Worm (Caenorhabditis elegans): Measurements from ENCODE around the gene nhr-257.

nhr-257 gene

ce11 chrII:3806964-3807363 lies 45.8 kb upstream of the nhr-257 start, which contains the start of gene F54D10.4:
Gene F54D10.4 (minus strand): TSS chrII:3807064.
- TF ChIP-seq eyg-1 (tag; optimal IDR thresholded peaks at IDR 0.05) (no peak), ama-1 (optimal IDR thresholded peaks at IDR 0.05) (no peak), ets-4 (tag; optimal IDR thresholded peaks at IDR 0.05) (no peak), pha-4 (tag; optimal IDR thresholded peaks at IDR 0.05) (no peak), nfya-1 (tag; optimal IDR thresholded peaks at IDR 0.05) (no peak), ceh-22 (tag; optimal IDR thresholded peaks at IDR 0.05) (no peak), hlh-6 (tag; optimal IDR thresholded peaks at IDR 0.05) (no peak), zip-5 (tag; optimal IDR thresholded peaks at IDR 0.05) (no peak), lin-11 (tag; optimal IDR thresholded peaks at IDR 0.05) (no peak), K02D7.2 (tag; optimal IDR thresholded peaks at IDR 0.05) (no peak)

- no peak for TF ChIP-seq syd-9 (tag; optimal IDR thresholded peaks at IDR 0.05)
- peak; percentile 53 for TF ChIP-seq ceh-31 (tag; optimal IDR thresholded peaks at IDR 0.05)
- TF ChIP-seq lin-11 (tag; optimal IDR thresholded peaks at IDR 0.05) = no peak
- TF ChIP-seq ceh-19 (GFP tag; optimal IDR thresholded peaks at IDR 0.05) = no peak
- no peak for TF ChIP-seq C08G9.2 (tag; optimal IDR thresholded peaks at IDR 0.05)
- TF ChIP-seq unc-86 (tag; optimal IDR thresholded peaks at IDR 0.05) = peak; percentile 45
- peak; percentile 78 for TF ChIP-seq elt-2 (tag; optimal IDR thresholded peaks at IDR 0.05)
- TF ChIP-seq sox-4 (tag; optimal IDR thresholded peaks at IDR 0.05) = peak; percentile 4
- no peak for TF ChIP-seq T23F11.4 (GFP tag; optimal IDR thresholded peaks at IDR 0.05)
- no peak for TF ChIP-seq ceh-24 (tag; optimal IDR thresholded peaks at IDR 0.05)
- peak; percentile 70 for TF ChIP-seq nfya-1 (tag; optimal IDR thresholded peaks at IDR 0.05)
- TF ChIP-seq hlh-13 (GFP tag; optimal IDR thresholded peaks at IDR 0.05) = no peak
- TF ChIP-seq tbx-2 (tag; optimal IDR thresholded peaks at IDR 0.05) = peak; percentile 74
- peak; percentile 6 for TF ChIP-seq unc-42 (tag; optimal IDR thresholded peaks at IDR 0.05)
- peak; percentile 45 for TF ChIP-seq K02D7.2 (tag; optimal IDR thresholded peaks at IDR 0.05)
- no peak for TF ChIP-seq pqm-1 (tag; optimal IDR thresholded peaks at IDR 0.05)
- TF ChIP-seq sdc-2 (tag; optimal IDR thresholded peaks at IDR 0.05) = no peak
- TF ChIP-seq F13H6.1 (tag; optimal IDR thresholded peaks at IDR 0.05) = no peak
- TF ChIP-seq lim-6 (tag; optimal IDR thresholded peaks at IDR 0.05) = no peak
- TF ChIP-seq ceh-34 (tag; optimal IDR thresholded peaks at IDR 0.05) = no peak
- TF ChIP-seq K09A11.1 (tag; optimal IDR thresholded peaks at IDR 0.05; ENCODE audit: insufficient read depth) = peak; percentile 32
- TF ChIP-seq pax-1 (tag; optimal IDR thresholded peaks at IDR 0.05) = peak; percentile 30
- TF ChIP-seq ttx-3 (tag; optimal IDR thresholded peaks at IDR 0.05) = peak; percentile 36
- TF ChIP-seq zip-5 (tag; optimal IDR thresholded peaks at IDR 0.05) = no peak
- TF ChIP-seq ama-1 (optimal IDR thresholded peaks at IDR 0.05) = no peak
- no peak for TF ChIP-seq ceh-9 (tag; optimal IDR thresholded peaks at IDR 0.05)
- TF ChIP-seq odd-2 (tag; optimal IDR thresholded peaks at IDR 0.05) = no peak
- TF ChIP-seq hlh-30 (tag; optimal IDR thresholded peaks at IDR 0.05; ENCODE audit: insufficient read depth) = no peak
- TF ChIP-seq ceh-18 (tag; optimal IDR thresholded peaks at IDR 0.05) = peak; percentile 32
These were observed 44.6 kb upstream of the nhr-257 start, which contains the start of gene F54D10.5 for ce11 chrII:3808104-3808503. Gene F54D10.5 (minus strand): TSS chrII:3808177.

- no peak for TF ChIP-seq F13H6.1 (tag; optimal IDR thresholded peaks at IDR 0.05)
- no peak for TF ChIP-seq ceh-19 (GFP tag; optimal IDR thresholded peaks at IDR 0.05)
- TF ChIP-seq ceh-31 (tag; optimal IDR thresholded peaks at IDR 0.05) = no peak
- TF ChIP-seq mec-3 (tag; optimal IDR thresholded peaks at IDR 0.05; ENCODE audit: borderline replicate concordance) = no peak
- TF ChIP-seq pha-4 (tag; optimal IDR thresholded peaks at IDR 0.05) = no peak
- no peak for TF ChIP-seq unc-55 (GFP tag; optimal IDR thresholded peaks at IDR 0.05)
- no peak for TF ChIP-seq ceh-9 (tag; optimal IDR thresholded peaks at IDR 0.05)
- TF ChIP-seq nfya-1 (tag; optimal IDR thresholded peaks at IDR 0.05) = no peak
- no peak for TF ChIP-seq nhr-11 (tag; optimal IDR thresholded peaks at IDR 0.05)
- TF ChIP-seq ahr-1 (tag; optimal IDR thresholded peaks at IDR 0.05) = no peak
- no peak for TF ChIP-seq ceh-45 (GFP tag; IDR thresholded peaks at IDR 0.05)
- no peak for TF ChIP-seq hlh-8 (tag; optimal IDR thresholded peaks at IDR 0.05)
- TF ChIP-seq odd-2 (tag; optimal IDR thresholded peaks at IDR 0.05) = no peak
- TF ChIP-seq hlh-13 (GFP tag; optimal IDR thresholded peaks at IDR 0.05) = no peak
- no peak for TF ChIP-seq madf-2 (tag; optimal IDR thresholded peaks at IDR 0.05)
- TF ChIP-seq ceh-2 (tag; optimal IDR thresholded peaks at IDR 0.05) = no peak
- TF ChIP-seq ceh-18 (tag; optimal IDR thresholded peaks at IDR 0.05) = no peak
These were observed 44.1 kb upstream of the nhr-257 start for ce11 chrII:3808643-3809042.
